Fruit fly (Drosophila melanogaster) whole organism, adult: ENCODE measurements around the gene G6P.

Experiments used
- CG11617 ChIP-seq: fragments of 200-800 bp; sonication (Bioruptor generic); optimal IDR thresholded peaks from 2 replicates; lab custom pipeline; 2017; ENCODE audit warnings: mild to moderate bottlenecking, missing biosample characterization, missing genetic modification reagents, missing genetic modification characterization
- CG12768 ChIP-seq: fragments of 200-800 bp; sonication (Bioruptor generic); optimal IDR thresholded peaks from 2 replicates; lab custom pipeline; 2017; ENCODE audit warnings: missing biosample characterization, missing genetic modification characterization, mild to moderate bottlenecking, moderate library complexity, missing genetic modification reagents
- CG14711 ChIP-seq: fragments of 200-800 bp; sonication (Bioruptor generic); optimal IDR thresholded peaks from 2 replicates; lab custom pipeline; 2018; ENCODE audit warnings: missing biosample characterization, mild to moderate bottlenecking, missing genetic modification characterization, moderate library complexity
- CG33017 ChIP-seq: fragments of 200-800 bp; sonication (Bioruptor generic); optimal IDR thresholded peaks from 2 replicates; lab custom pipeline; 2018; ENCODE audit warnings: missing biosample characterization, mild to moderate bottlenecking, missing genetic modification characterization, moderate library complexity
- CG7045 ChIP-seq: fragments of 200-800 bp; sonication (Bioruptor generic); optimal IDR thresholded peaks from 2 replicates; lab custom pipeline; 2017; ENCODE audit warnings: missing biosample characterization, mild to moderate bottlenecking, missing genetic modification characterization
- Clk ChIP-seq: fragments of 200-800 bp; sonication (Bioruptor generic); optimal IDR thresholded peaks from 2 replicates; lab custom pipeline; 2017; ENCODE audit warnings: missing biosample characterization, missing genetic modification characterization
- Crg-1 ChIP-seq: fragments of 200-800 bp; sonication (Bioruptor generic); optimal IDR thresholded peaks from 2 replicates; lab custom pipeline; 2016; ENCODE audit warnings: missing biosample characterization, missing genetic modification characterization
- cic ChIP-seq: fragments of 200-800 bp; sonication (Bioruptor generic); optimal IDR thresholded peaks from 2 replicates; lab custom pipeline; 2017; ENCODE audit warnings: missing biosample characterization, mild to moderate bottlenecking, missing genetic modification characterization, moderate library complexity
- ovo ChIP-seq: fragments of 200-800 bp; sonication (Bioruptor generic); optimal IDR thresholded peaks from 2 replicates; lab custom pipeline; 2016; ENCODE audit warnings: missing biosample characterization, missing genetic modification characterization
- pad ChIP-seq: fragments of 200-800 bp; sonication (Bioruptor generic); optimal IDR thresholded peaks from 3 replicates; lab custom pipeline; 2017; ENCODE audit warnings: missing biosample characterization, missing genetic modification characterization, mild to moderate bottlenecking, moderate library complexity, missing genetic modification reagents
- tj ChIP-seq: fragments of 200-800 bp; sonication (Bioruptor generic); optimal IDR thresholded peaks from 3 replicates; lab custom pipeline; 2017; ENCODE audit warnings: missing biosample characterization, mild to moderate bottlenecking, missing genetic modification characterization, moderate library complexity
- toe ChIP-seq: fragments of 200-800 bp; sonication (Bioruptor generic); optimal IDR thresholded peaks from 2 replicates; lab custom pipeline; 2016; ENCODE audit warnings: missing biosample characterization, missing genetic modification characterization

dm6 chr2L:2855204-2855768 lies 39.7 kb upstream of the G6P start:
- no peak for TF ChIP-seq toe (GFP tag; lab: Kevin White, UChicago)
- no peak for TF ChIP-seq Clk (GFP tag; lab: Kevin White, UChicago)
- TF ChIP-seq cic (GFP tag; lab: Kevin White, UChicago), result no peak
- no peak for TF ChIP-seq CG12768
- no peak for TF ChIP-seq pad (GFP tag; lab: Kevin White, UChicago)
- no peak for TF ChIP-seq Crg-1 (GFP tag; lab: Kevin White, UChicago)
- no peak for TF ChIP-seq CG11617 (GFP tag; lab: Kevin White, UChicago)
- TF ChIP-seq CG7045 (GFP tag; lab: Kevin White, UChicago), result no peak
- TF ChIP-seq ovo (GFP tag; lab: Kevin White, UChicago), result no peak
- TF ChIP-seq CG14711 (tag; lab: Kevin White, UChicago), result no peak
- TF ChIP-seq CG33017 (tag; lab: Kevin White, UChicago), result no peak
- no peak for TF ChIP-seq tj (GFP tag; lab: Kevin White, UChicago)
